Worm (Caenorhabditis elegans) whole organism, midembryonic: ENCODE data around the gene C28H8.7.

Source experiments
- T22C8.4 ChIP-seq: fragments of 200-800 bp; sonication (Bioruptor generic); IDR thresholded peaks from 2 replicates; pipeline ENCODE4 v1.3.6; 2022; ENCODE audit warnings: missing genetic modification characterization, missing compliant biosample characterization
- tab-1 ChIP-seq: fragments of 200-800 bp; sonication (Bioruptor generic); IDR thresholded peaks from 2 replicates; pipeline ENCODE4 v1.3.6; 2022; ENCODE audit warnings: missing genetic modification characterization, missing compliant biosample characterization
- ztf-23 ChIP-seq: fragments of 200-800 bp; sonication (Bioruptor generic); IDR thresholded peaks from 2 replicates; pipeline ENCODE4 v1.3.6; 2022; ENCODE audit warnings: missing genetic modification reagents, missing genetic modification characterization, missing compliant biosample characterization

DNA sequence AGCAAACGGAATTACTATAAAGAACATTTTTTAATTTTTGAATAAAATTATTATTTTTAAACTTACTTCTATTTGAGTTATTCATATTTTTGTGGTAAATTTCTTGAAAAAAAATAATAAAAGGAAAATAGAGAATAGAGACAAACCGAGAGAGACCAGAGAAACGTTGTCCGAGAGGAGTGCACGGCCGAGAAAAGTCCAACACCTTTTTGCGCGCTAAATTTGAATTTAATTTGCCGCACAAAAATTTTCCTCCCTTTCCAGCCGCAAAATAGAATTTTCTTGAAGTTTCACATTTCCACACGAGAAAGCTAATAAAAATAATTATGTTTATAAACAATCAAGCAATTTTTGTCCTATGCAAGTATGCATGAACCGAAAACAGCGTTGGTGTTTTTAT is 15.0 kb downstream of the C28H8.7 start, which contains the start of the genes F01F1.11 and F01F1.3:
- no peak for TF ChIP-seq tab-1 (GFP tag; lab: Robert Waterston, UW)
- no peak; the same call in 1 of the 2 replicates for TF ChIP-seq T22C8.4 (GFP tag; lab: Robert Waterston, UW)
- TF ChIP-seq ztf-23 (GFP tag; lab: Robert Waterston, UW): 0 out of 2 replicates have a peak, but pooled peaks have one; percentile 43
